Fruit fly (Drosophila melanogaster) whole organism, pupa: Measurements from ENCODE around the gene CG32066.

ENCODE experiments used
- CG13204 ChIP-seq: fragments of 200-800 bp; sonication (Bioruptor generic); optimal IDR thresholded peaks from 2 replicates; lab custom pipeline; 2018; ENCODE audit warnings: missing biosample characterization, mild to moderate bottlenecking, missing genetic modification characterization, moderate library complexity
- EcR ChIP-seq: fragments of 200-800 bp; sonication (Bioruptor generic); optimal IDR thresholded peaks from 3 replicates; lab custom pipeline; 2019; ENCODE audit warnings: missing biosample characterization, missing genetic modification characterization, mild to moderate bottlenecking, moderate library complexity, missing genetic modification reagents
- Snoo ChIP-seq: fragments of 200-800 bp; sonication (Bioruptor generic); optimal IDR thresholded peaks from 3 replicates; lab custom pipeline; 2017; ENCODE audit warnings: missing biosample characterization, mild to moderate bottlenecking, missing genetic modification characterization, inconsistent platforms

- no peak for TF ChIP-seq CG13204
- TF ChIP-seq EcR = no peak
- no peak for TF ChIP-seq Snoo (tag; lab: Kevin White, UChicago)
Observed at dm6 chr3L:10657311-10657710, 3.5 kb downstream of the CG32066 start.
